Fruit fly (Drosophila melanogaster): ENCODE measurements around the gene CG13474.
A peak's percentile ranks its signal among the peaks of the same experiment; 100 is the strongest.

The CG13474 gene

DNA sequence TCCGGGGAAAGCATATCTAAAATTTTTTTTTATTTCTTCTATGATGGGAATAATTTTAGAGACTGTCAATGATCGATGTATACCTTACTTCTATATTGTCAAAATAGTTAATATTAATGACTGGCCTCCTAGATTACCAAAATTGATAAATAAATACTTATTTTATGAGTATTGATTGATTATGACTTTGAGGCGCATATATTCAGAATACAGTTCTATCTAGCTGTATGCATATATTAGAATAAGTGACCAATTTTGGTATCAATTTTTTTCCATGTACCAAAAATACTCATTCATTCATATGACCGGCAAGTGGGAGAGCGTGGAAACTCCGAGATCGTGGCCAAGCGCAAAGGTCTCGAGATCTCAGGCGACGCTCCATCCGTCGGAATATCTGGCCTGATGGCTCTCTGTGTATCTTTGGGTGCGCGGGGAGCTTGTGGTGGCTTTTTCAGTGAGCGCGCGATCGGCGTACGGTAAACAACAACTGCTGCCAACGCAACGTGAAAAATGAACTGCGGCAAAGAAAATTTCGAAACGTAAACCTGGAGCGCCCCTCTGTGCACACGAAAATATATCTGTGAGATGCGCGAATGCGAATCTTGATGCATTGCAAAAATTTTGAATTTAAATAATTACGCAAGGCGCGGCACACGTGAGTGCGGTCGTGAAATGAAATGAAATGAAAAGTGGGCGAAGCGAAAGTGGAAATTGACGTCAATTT, 24.4 kb downstream of the CG13474 start, which contains the start of the genes CG43121 and ome (continued):
- TF ChIP-seq dac (GFP tag; optimal IDR thresholded peaks at IDR 0.05), result no peak
- no peak for TF ChIP-seq Ets21C (GFP tag; optimal IDR thresholded peaks at IDR 0.05)
- no peak for TF ChIP-seq CG9139 (GFP tag; optimal IDR thresholded peaks at IDR 0.05)
- TF ChIP-seq Sox15 (GFP tag; optimal IDR thresholded peaks at IDR 0.05), result no peak
- TF ChIP-seq CG6792 (GFP tag; optimal IDR thresholded peaks at IDR 0.05), result peak; percentile 22
- peak; percentile 5 for TF ChIP-seq topi (GFP tag; optimal IDR thresholded peaks at IDR 0.05)
- TF ChIP-seq fd59A (GFP tag; optimal IDR thresholded peaks at IDR 0.05), result no peak
- no peak for TF ChIP-seq CG7368 (GFP tag; optimal IDR thresholded peaks at IDR 0.05)
- peak; percentile 73 for TF ChIP-seq Eip78C (GFP tag)

DNA sequence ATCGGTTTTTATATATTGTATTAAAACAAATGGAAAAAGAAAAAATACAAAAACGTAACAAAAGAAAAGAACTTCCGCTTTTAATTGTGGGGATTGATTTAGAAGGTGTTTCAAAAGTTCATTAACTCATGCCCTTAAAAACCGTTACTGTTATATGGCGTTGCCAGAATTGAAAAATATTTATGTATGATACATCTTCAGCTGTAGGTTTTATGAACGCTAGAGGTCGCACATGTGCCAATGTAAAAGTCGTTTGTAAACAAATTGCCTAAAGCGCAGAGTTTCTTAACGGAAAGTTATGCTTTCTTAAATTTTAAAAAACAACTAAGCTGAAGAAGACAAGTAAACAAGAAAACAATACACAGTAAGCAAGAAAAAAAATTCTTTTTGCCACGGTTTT, 25.4 kb downstream of the CG13474 start:
- TF ChIP-seq acj6 (GFP tag; optimal IDR thresholded peaks at IDR 0.05), result no peak
- no peak for TF ChIP-seq Hr38 (GFP tag; optimal IDR thresholded peaks at IDR 0.05)
- peak; percentile 9 for TF ChIP-seq Eip78C (GFP tag)
- TF ChIP-seq cyc (GFP tag; optimal IDR thresholded peaks at IDR 0.05), result peak; percentile 20
- TF ChIP-seq svp (GFP tag), result peak; percentile 20
- TF ChIP-seq dsx (GFP tag; optimal IDR thresholded peaks at IDR 0.05; ENCODE audit: poor library complexity, severe bottlenecking), result no peak
- TF ChIP-seq CG3919 (GFP tag; optimal IDR thresholded peaks at IDR 0.05), result no peak
- no peak for TF ChIP-seq CG3032 (tag; optimal IDR thresholded peaks at IDR 0.05)
- no peak for TF ChIP-seq CG11762 (GFP tag; optimal IDR thresholded peaks at IDR 0.05; ENCODE audit: insufficient read depth)
- TF ChIP-seq CG31627 (GFP tag; optimal IDR thresholded peaks at IDR 0.05), result peak; percentile 33
- TF ChIP-seq salr (GFP tag; optimal IDR thresholded peaks at IDR 0.05), result no peak
- TF ChIP-seq CG1621 (tag; optimal IDR thresholded peaks at IDR 0.05), result no peak
- TF ChIP-seq fkh (GFP tag; optimal IDR thresholded peaks at IDR 0.05), result peak; percentile 48
- no peak for TF ChIP-seq Met (GFP tag; optimal IDR thresholded peaks at IDR 0.05)
- TF ChIP-seq Hr39 (GFP tag; optimal IDR thresholded peaks at IDR 0.05), result peak; percentile 15
- no peak for TF ChIP-seq CG8319 (GFP tag; optimal IDR thresholded peaks at IDR 0.05)

DNA sequence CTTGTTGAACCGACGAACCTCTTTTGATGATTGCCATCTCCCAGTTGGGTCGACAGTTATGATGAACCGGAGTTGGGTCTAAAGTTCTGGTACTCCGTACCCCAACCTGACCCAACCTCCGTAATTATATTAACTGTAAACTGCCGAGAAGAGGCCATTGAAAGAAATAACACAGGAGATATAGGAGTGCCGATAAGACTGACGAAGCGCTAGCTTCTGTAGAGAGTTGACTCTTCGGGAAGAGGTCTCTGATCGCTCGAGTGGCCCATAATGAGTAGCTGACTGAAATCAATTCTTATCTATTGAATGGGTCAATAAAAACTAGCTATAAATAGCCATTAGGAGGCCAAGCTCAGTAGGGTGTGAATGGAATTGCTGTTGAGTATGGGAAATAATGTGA, 28.3 kb downstream of the CG13474 start:
- TF ChIP-seq Eip78C (GFP tag) (peak; percentile 3), OdsH (GFP tag; optimal IDR thresholded peaks at IDR 0.05) (no peak)

DNA sequence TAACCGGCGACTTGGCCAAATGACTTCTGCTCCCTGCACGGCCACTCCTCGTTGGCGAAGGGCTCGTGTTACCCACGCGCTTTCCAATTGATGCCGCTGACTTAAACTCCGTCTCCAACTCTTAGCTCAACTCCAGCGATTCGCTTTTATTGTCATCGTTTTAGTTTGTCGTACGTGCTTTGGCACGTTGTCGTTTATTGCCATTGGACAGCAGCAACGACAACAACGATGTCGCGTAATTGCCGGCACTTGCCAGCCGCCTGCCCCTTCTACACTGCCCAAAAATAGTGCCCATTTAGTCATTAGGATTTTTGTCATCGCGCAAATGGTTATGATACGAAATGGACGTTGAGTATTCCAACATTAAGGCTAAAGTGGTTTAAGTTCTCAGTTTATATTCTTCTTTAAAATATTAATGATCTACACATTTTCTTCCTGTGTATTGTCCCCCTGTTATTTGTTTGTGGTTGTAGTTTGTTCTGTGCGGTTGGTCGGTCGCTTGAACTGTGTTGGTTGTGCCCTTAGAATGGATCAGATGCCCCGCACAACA, 31.0 kb downstream of the CG13474 start:
- TF ChIP-seq spab (GFP tag; optimal IDR thresholded peaks at IDR 0.05), result peak; percentile 73
- peak; percentile 66 for TF ChIP-seq CG11294 (GFP tag; IDR thresholded peaks at IDR 0.05)
- peak; percentile 38 for TF ChIP-seq fd85E (GFP tag; optimal IDR thresholded peaks at IDR 0.05)
- peak; percentile 55 for TF ChIP-seq Ets21C (GFP tag; optimal IDR thresholded peaks at IDR 0.05)
- peak; percentile 87 for TF ChIP-seq CG10669 (GFP tag; optimal IDR thresholded peaks at IDR 0.05)
- TF ChIP-seq CG6792 (GFP tag; optimal IDR thresholded peaks at IDR 0.05), result peak; percentile 79
- TF ChIP-seq cyc (GFP tag; optimal IDR thresholded peaks at IDR 0.05), result peak; percentile 83
- peak; percentile 76 for TF ChIP-seq Sox102F (GFP tag; optimal IDR thresholded peaks at IDR 0.05)
- TF ChIP-seq fd59A (GFP tag; optimal IDR thresholded peaks at IDR 0.05), result peak; percentile 86
- peak; percentile 97 for TF ChIP-seq Eip78C (GFP tag)
- TF ChIP-seq achi (GFP tag; optimal IDR thresholded peaks at IDR 0.05), result peak; percentile 88
- peak; percentile 84 for TF ChIP-seq CG4318 (GFP tag; optimal IDR thresholded peaks at IDR 0.05)
- peak; percentile 91 for TF ChIP-seq ss (GFP tag; optimal IDR thresholded peaks at IDR 0.05)
- peak; percentile 89 for TF ChIP-seq dsx (GFP tag; optimal IDR thresholded peaks at IDR 0.05; ENCODE audit: poor library complexity, severe bottlenecking)
- TF ChIP-seq CG6163 (GFP tag; IDR thresholded peaks at IDR 0.05), result peak; percentile 92
- TF ChIP-seq CG1621 (tag; optimal IDR thresholded peaks at IDR 0.05), result peak; percentile 84
- TF ChIP-seq CG3032 (tag; optimal IDR thresholded peaks at IDR 0.05), result peak; percentile 89
- peak; percentile 84 for TF ChIP-seq svp (GFP tag)
- peak; percentile 37 for TF ChIP-seq CG6854 (GFP tag; optimal IDR thresholded peaks at IDR 0.05)
- TF ChIP-seq CG31627 (GFP tag; optimal IDR thresholded peaks at IDR 0.05), result peak; percentile 76
- peak; percentile 88 for TF ChIP-seq CG8119 (GFP tag; IDR thresholded peaks at IDR 0.05)
- peak; percentile 62 for TF ChIP-seq Sox15 (GFP tag; optimal IDR thresholded peaks at IDR 0.05)
- TF ChIP-seq salr (GFP tag; optimal IDR thresholded peaks at IDR 0.05), result peak; percentile 84 to 85
- TF ChIP-seq Lpt (GFP tag; optimal IDR thresholded peaks at IDR 0.05), result peak; percentile 80
- peak; percentile 93 for TF ChIP-seq CG3919 (GFP tag; optimal IDR thresholded peaks at IDR 0.05)
- peak; percentile 85 for TF ChIP-seq CG15336 (GFP tag; IDR thresholded peaks at IDR 0.05)
- TF ChIP-seq OdsH (GFP tag; optimal IDR thresholded peaks at IDR 0.05), result peak; percentile 84
- TF ChIP-seq fkh (GFP tag; optimal IDR thresholded peaks at IDR 0.05), result peak; percentile 70
- peak; percentile 88 for TF ChIP-seq CG32006 (GFP tag; optimal IDR thresholded peaks at IDR 0.05)
- peak; percentile 85 for TF ChIP-seq acj6 (GFP tag; optimal IDR thresholded peaks at IDR 0.05)
- peak; percentile 81 for TF ChIP-seq esn (GFP tag; optimal IDR thresholded peaks at IDR 0.05)
- TF ChIP-seq CG9139 (GFP tag; optimal IDR thresholded peaks at IDR 0.05), result peak; percentile 81
- peak; percentile 89 for TF ChIP-seq pdm3 (GFP tag; optimal IDR thresholded peaks at IDR 0.05)

Measured in whole organism, prepupa.